Worm (Caenorhabditis elegans) whole organism, L3 larva: ENCODE measurements around the gene R13A1.10.

Experiments
- aly-2 ChIP-seq: fragments of 150-350 bp; optimal IDR thresholded peaks from 2 replicates; lab custom pipeline; 2014; ENCODE audit warnings: missing biosample characterization, missing genetic modification characterization
- ceh-28 ChIP-seq: fragments of 150-350 bp; optimal IDR thresholded peaks from 2 replicates; lab custom pipeline; 2014; ENCODE audit warnings: missing biosample characterization, missing genetic modification reagents, missing genetic modification characterization
- elt-3 ChIP-seq, 3 experiments: fragments of 150-350 bp in 1 of 3; sonication (generic microtip) in 2 of 3; optimal IDR thresholded peaks; 2 replicates in 2 of 3; 4 replicates in 1 of 3; lab custom pipeline; 2014 to 2017; ENCODE audit warnings: missing biosample characterization in 3 of 3, missing genetic modification characterization in 3 of 3
- fkh-2 ChIP-seq: fragments of 150-350 bp; optimal IDR thresholded peaks from 2 replicates; lab custom pipeline; 2014; ENCODE audit warnings: missing biosample characterization, missing genetic modification reagents, missing genetic modification characterization
- nhr-237 ChIP-seq: fragments of 150-350 bp; optimal IDR thresholded peaks from 2 replicates; lab custom pipeline; 2014; ENCODE audit warnings: missing biosample characterization, missing genetic modification characterization
- nhr-25 ChIP-seq: sonication (generic microtip); optimal IDR thresholded peaks from 2 replicates; lab custom pipeline; 2017; ENCODE audit warnings: missing biosample characterization, missing genetic modification characterization
- nhr-77 ChIP-seq: fragments of 150-350 bp; optimal IDR thresholded peaks from 2 replicates; lab custom pipeline; 2014; ENCODE audit warnings: missing biosample characterization, missing genetic modification characterization
- pqm-1 ChIP-seq: fragments of 150-350 bp; optimal IDR thresholded peaks from 2 replicates; lab custom pipeline; 2017; ENCODE audit warnings: missing biosample characterization, missing genetic modification characterization, inconsistent platforms
- skn-1 ChIP-seq: fragments of 150-350 bp; optimal IDR thresholded peaks from 2 replicates; lab custom pipeline; 2014; ENCODE audit warnings: missing biosample characterization, missing genetic modification characterization
- snpc-4 ChIP-seq: fragments of 150-350 bp; optimal IDR thresholded peaks from 2 replicates; lab custom pipeline; 2014; ENCODE audit warnings: missing biosample characterization, missing genetic modification characterization
- unc-39 ChIP-seq: sonication (generic microtip); optimal IDR thresholded peaks from 4 replicates; lab custom pipeline; 2017; ENCODE audit warnings: missing biosample characterization, missing genetic modification characterization
- unc-62 ChIP-seq: fragments of 150-350 bp; sonication (generic microtip); optimal IDR thresholded peaks from 4 replicates; lab custom pipeline; 2014; ENCODE audit warnings: missing biosample characterization, missing genetic modification reagents, missing genetic modification characterization
- zag-1 ChIP-seq: fragments of 150-350 bp; optimal IDR thresholded peaks from 2 replicates; lab custom pipeline; 2014; ENCODE audit warnings: missing biosample characterization, missing genetic modification characterization
- ztf-11 ChIP-seq: fragments of 150-350 bp; optimal IDR thresholded peaks from 2 replicates; lab custom pipeline; 2014; ENCODE audit warnings: missing biosample characterization, missing genetic modification characterization

DNA sequence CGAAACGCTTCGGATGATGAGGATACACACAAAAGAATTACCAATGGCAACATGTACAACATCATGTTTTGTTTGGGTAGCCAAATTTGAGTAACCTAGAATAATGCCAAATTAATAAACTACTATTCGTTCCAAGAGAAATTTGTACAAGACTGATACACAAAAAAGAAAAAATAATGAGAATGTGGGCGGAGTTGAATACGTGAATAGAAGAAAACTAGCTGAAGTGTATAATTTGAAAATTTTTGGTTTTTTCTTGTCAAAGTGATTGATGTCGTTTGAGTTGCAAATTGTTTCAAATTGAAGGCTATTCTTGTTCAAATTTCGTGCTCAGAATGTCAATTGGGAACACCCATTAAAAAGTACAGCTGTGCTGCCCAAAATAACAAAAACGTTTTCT lies 35.2 kb downstream of the R13A1.10 start, which contains the start of gene R13A1.5:
- TF ChIP-seq aly-2 (tag; lab: Kevin White, UChicago) (no peak), snpc-4 (no peak), unc-62 (GFP tag; lab: Kevin White, UChicago) (no peak), skn-1 (tag; lab: Kevin White, UChicago) (no peak), nhr-77 (tag; lab: Kevin White, UChicago) (no peak), ztf-11 (tag; lab: Kevin White, UChicago) (no peak), elt-3 (tag; optimal IDR thresholded peaks at IDR 0.05; lab: Kevin White, UChicago) (no peak), pqm-1 (tag; lab: Kevin White, UChicago) (no peak), zag-1 (tag; lab: Kevin White, UChicago) (no peak), fkh-2 (tag; lab: Kevin White, UChicago) (no peak), nhr-25 (tag; lab: Kevin White, UChicago) (no peak), ceh-28 (tag; lab: Kevin White, UChicago) (no peak), unc-39 (tag; lab: Kevin White, UChicago) (no peak), nhr-237 (no peak)
